Worm (Caenorhabditis elegans) whole organism, midembryonic: Measurements from ENCODE around the gene C26F1.1.

Experiments used
- T22C8.4 ChIP-seq: fragments of 200-800 bp; sonication (Bioruptor generic); IDR thresholded peaks from 2 replicates; pipeline ENCODE4 v1.3.6; 2022; ENCODE audit warnings: missing genetic modification characterization, missing compliant biosample characterization
- cog-1 ChIP-seq: sonication (generic microtip); optimal IDR thresholded peaks from 2 replicates; lab custom pipeline; 2016; ENCODE audit warnings: missing genetic modification characterization, missing compliant biosample characterization
- flt-1 ChIP-seq: fragments of 200-800 bp; sonication (Bioruptor generic); IDR thresholded peaks from 2 replicates; pipeline ENCODE4 v1.3.6; 2022; ENCODE audit warnings: missing genetic modification characterization, missing compliant biosample characterization
- klf-2 ChIP-seq: fragments of 200-800 bp; sonication (Bioruptor generic); conservative IDR thresholded peaks from 2 replicates; pipeline ENCODE4 v1.3.6; 2022; ENCODE audit warnings: missing genetic modification reagents, missing genetic modification characterization, missing compliant biosample characterization
- med-1 ChIP-seq: sonication (generic microtip); optimal IDR thresholded peaks from 2 replicates; lab custom pipeline; 2017; ENCODE audit warnings: missing genetic modification characterization, mild to moderate bottlenecking, missing compliant biosample characterization, antibody characterized with exemption, missing genetic modification reagents; ENCODE audit not compliant: insufficient read depth
- ref-1 ChIP-seq: fragments of 200-800 bp; sonication (Bioruptor generic); conservative IDR thresholded peaks from 2 replicates; pipeline ENCODE4 v1.3.6; 2022; ENCODE audit warnings: missing genetic modification reagents, missing genetic modification characterization, missing compliant biosample characterization
- tab-1 ChIP-seq: fragments of 200-800 bp; sonication (Bioruptor generic); IDR thresholded peaks from 2 replicates; pipeline ENCODE4 v1.3.6; 2022; ENCODE audit warnings: missing genetic modification characterization, missing compliant biosample characterization
- ztf-23 ChIP-seq: fragments of 200-800 bp; sonication (Bioruptor generic); IDR thresholded peaks from 2 replicates; pipeline ENCODE4 v1.3.6; 2022; ENCODE audit warnings: missing genetic modification reagents, missing genetic modification characterization, missing compliant biosample characterization
- ztf-29 ChIP-seq: fragments of 200-800 bp; sonication (Bioruptor generic); IDR thresholded peaks from 2 replicates; pipeline ENCODE4 v1.3.6; 2022; ENCODE audit warnings: missing genetic modification reagents, missing genetic modification characterization, missing compliant biosample characterization

C26F1.1 gene

ce11 chrV:7814601-7815000 is 29.4 kb downstream of the C26F1.1 start, which contains the start of gene ZK742.6:
TSS of gene ZK742.6 (minus strand) at chrV:7814942.
- TF ChIP-seq med-1, result no peak
- no peak for TF ChIP-seq klf-2 (GFP tag; lab: Robert Waterston, UW)
- TF ChIP-seq flt-1 (GFP tag; lab: Robert Waterston, UW), result no peak
- TF ChIP-seq ztf-29, result no peak
- TF ChIP-seq tab-1 (GFP tag; lab: Robert Waterston, UW), result no peak
- no peak for TF ChIP-seq cog-1 (tag; lab: Kevin White, UChicago)
- no peak for TF ChIP-seq ztf-23 (GFP tag; lab: Robert Waterston, UW)
- no peak for TF ChIP-seq T22C8.4 (GFP tag; lab: Robert Waterston, UW)
- no peak for TF ChIP-seq ref-1 (GFP tag; lab: Robert Waterston, UW)

- TF ChIP-seq ref-1 (GFP tag; lab: Robert Waterston, UW) (no peak), klf-2 (GFP tag; lab: Robert Waterston, UW) (no peak)
Observed at ce11 chrV:7816486-7816885, 31.3 kb downstream of the C26F1.1 start.

ce11 chrV:7819585-7819984 is 34.4 kb downstream of the C26F1.1 start:
- no peak for TF ChIP-seq ref-1 (GFP tag; lab: Robert Waterston, UW)
- TF ChIP-seq klf-2 (GFP tag; lab: Robert Waterston, UW), result no peak
- no peak for TF ChIP-seq cog-1 (tag; lab: Kevin White, UChicago)
- TF ChIP-seq T22C8.4 (GFP tag; lab: Robert Waterston, UW), result no peak
- TF ChIP-seq med-1, result no peak
- TF ChIP-seq ztf-29, result no peak
- TF ChIP-seq tab-1 (GFP tag; lab: Robert Waterston, UW), result no peak
- TF ChIP-seq flt-1 (GFP tag; lab: Robert Waterston, UW), result no peak
- no peak for TF ChIP-seq ztf-23 (GFP tag; lab: Robert Waterston, UW)

ce11 chrV:7820270-7820669 is 35.1 kb downstream of the C26F1.1 start, which contains the start of gene lbp-4:
TSS of gene lbp-4 (plus strand) at chrV:7820578.
- TF ChIP-seq ztf-29 (no peak), flt-1 (GFP tag; lab: Robert Waterston, UW) (no peak), ztf-23 (GFP tag; lab: Robert Waterston, UW) (no peak), klf-2 (GFP tag; lab: Robert Waterston, UW) (no peak), tab-1 (GFP tag; lab: Robert Waterston, UW) (no peak), T22C8.4 (GFP tag; lab: Robert Waterston, UW) (no peak), ref-1 (GFP tag; lab: Robert Waterston, UW) (no peak), med-1 (no peak)

- no peak for TF ChIP-seq tab-1 (GFP tag; lab: Robert Waterston, UW)
- no peak for TF ChIP-seq T22C8.4 (GFP tag; lab: Robert Waterston, UW)
- TF ChIP-seq klf-2 (GFP tag; lab: Robert Waterston, UW), result no peak
- no peak for TF ChIP-seq ztf-23 (GFP tag; lab: Robert Waterston, UW)
Observed at ce11 chrV:7822655-7823054, 37.4 kb downstream of the C26F1.1 start.

ce11 chrV:7824138-7824537 is 38.9 kb downstream of the C26F1.1 start:
- TF ChIP-seq T22C8.4 (GFP tag; lab: Robert Waterston, UW), result no peak
- no peak for TF ChIP-seq klf-2 (GFP tag; lab: Robert Waterston, UW)
- no peak for TF ChIP-seq ztf-29
- TF ChIP-seq tab-1 (GFP tag; lab: Robert Waterston, UW), result no peak
- TF ChIP-seq cog-1 (tag; lab: Kevin White, UChicago), result no peak
- no peak for TF ChIP-seq ref-1 (GFP tag; lab: Robert Waterston, UW)
- TF ChIP-seq med-1, result no peak
- no peak for TF ChIP-seq flt-1 (GFP tag; lab: Robert Waterston, UW)

- no peak for TF ChIP-seq ztf-29
- TF ChIP-seq flt-1 (GFP tag; lab: Robert Waterston, UW), result no peak
- TF ChIP-seq cog-1 (tag; lab: Kevin White, UChicago), result no peak
- no peak for TF ChIP-seq tab-1 (GFP tag; lab: Robert Waterston, UW)
- TF ChIP-seq T22C8.4 (GFP tag; lab: Robert Waterston, UW), result no peak
- TF ChIP-seq med-1, result no peak
- no peak for TF ChIP-seq ref-1 (GFP tag; lab: Robert Waterston, UW)
- TF ChIP-seq ztf-23 (GFP tag; lab: Robert Waterston, UW), result no peak
- no peak for TF ChIP-seq klf-2 (GFP tag; lab: Robert Waterston, UW)
Observed at ce11 chrV:7825836-7826235, 40.6 kb downstream of the C26F1.1 start.

- TF ChIP-seq klf-2 (GFP tag; lab: Robert Waterston, UW) (no peak), ref-1 (GFP tag; lab: Robert Waterston, UW) (no peak), ztf-29 (no peak), tab-1 (GFP tag; lab: Robert Waterston, UW) (no peak), cog-1 (tag; lab: Kevin White, UChicago) (no peak), med-1 (no peak), ztf-23 (GFP tag; lab: Robert Waterston, UW) (no peak), flt-1 (GFP tag; lab: Robert Waterston, UW) (no peak), T22C8.4 (GFP tag; lab: Robert Waterston, UW) (no peak)
Observed at ce11 chrV:7826362-7826761, 41.1 kb downstream of the C26F1.1 start.

ce11 chrV:7826917-7827316 is 41.7 kb downstream of the C26F1.1 start, which contains the start of gene mig-6:
TSS of gene mig-6 (plus strand) at chrV:7827217.
- TF ChIP-seq T22C8.4 (GFP tag; lab: Robert Waterston, UW) (no peak), ztf-23 (GFP tag; lab: Robert Waterston, UW) (no peak), ref-1 (GFP tag; lab: Robert Waterston, UW) (no peak), tab-1 (GFP tag; lab: Robert Waterston, UW) (no peak), cog-1 (tag; lab: Kevin White, UChicago) (no peak), flt-1 (GFP tag; lab: Robert Waterston, UW) (no peak), ztf-29 (no peak), klf-2 (GFP tag; lab: Robert Waterston, UW) (no peak), med-1 (no peak)

- TF ChIP-seq ref-1 (GFP tag; lab: Robert Waterston, UW) (no peak), klf-2 (GFP tag; lab: Robert Waterston, UW) (no peak), med-1 (no peak), ztf-29 (no peak), ztf-23 (GFP tag; lab: Robert Waterston, UW) (no peak), tab-1 (GFP tag; lab: Robert Waterston, UW) (no peak), T22C8.4 (GFP tag; lab: Robert Waterston, UW) (no peak), cog-1 (tag; lab: Kevin White, UChicago) (no peak), flt-1 (GFP tag; lab: Robert Waterston, UW) (no peak)
Observed at ce11 chrV:7830952-7831351, 45.7 kb downstream of the C26F1.1 start.
